Worm (Caenorhabditis elegans) whole organism, L4 larva: ENCODE measurements around the gene F38B6.3.

Source experiments
- D1046.2 ChIP-seq: fragments of 200-800 bp; sonication (Bioruptor generic); IDR thresholded peaks from 2 replicates; pipeline ENCODE4 v1.3.6; 2022; ENCODE audit warnings: missing genetic modification characterization, missing compliant biosample characterization
- F49E8.2 ChIP-seq: sonication (generic microtip); optimal IDR thresholded peaks from 2 replicates; lab custom pipeline; 2016; ENCODE audit warnings: missing compliant biosample characterization, mild to moderate bottlenecking, missing genetic modification characterization, borderline replicate concordance
- T20F7.1 ChIP-seq: fragments of 200-800 bp; sonication (Bioruptor generic); optimal IDR thresholded peaks from 2 replicates; lab custom pipeline; 2018; ENCODE audit warnings: mild to moderate bottlenecking, missing genetic modification characterization, missing compliant biosample characterization
- T26A8.4 ChIP-seq: fragments of 200-800 bp; sonication (Bioruptor generic); IDR thresholded peaks from 2 replicates; pipeline ENCODE4 v1.3.6; 2022; ENCODE audit warnings: missing genetic modification characterization, missing compliant biosample characterization
- Y75B8A.6 ChIP-seq: fragments of 200-800 bp; sonication (Bioruptor generic); IDR thresholded peaks from 2 replicates; pipeline ENCODE4 v1.3.6; 2022; ENCODE audit warnings: missing genetic modification reagents, missing genetic modification characterization, missing compliant biosample characterization
- ama-1 ChIP-seq: fragments of 150-350 bp; optimal IDR thresholded peaks from 2 replicates; lab custom pipeline; 2014; ENCODE audit warnings: inconsistent platforms, mixed read lengths
- arid-1 ChIP-seq: fragments of 200-800 bp; sonication (Bioruptor generic); conservative IDR thresholded peaks from 2 replicates; pipeline ENCODE4 v1.3.6; 2022; ENCODE audit warnings: missing genetic modification reagents, missing genetic modification characterization, missing compliant biosample characterization
- ceh-62 ChIP-seq: sonication (generic microtip); optimal IDR thresholded peaks from 2 replicates; lab custom pipeline; 2017; ENCODE audit warnings: missing biosample characterization, missing genetic modification characterization
- ceh-82 ChIP-seq: sonication (generic microtip); optimal IDR thresholded peaks from 2 replicates; lab custom pipeline; 2017; ENCODE audit warnings: missing biosample characterization, missing genetic modification characterization
- ces-1 ChIP-seq: fragments of 150-350 bp; sonication (generic microtip); optimal IDR thresholded peaks from 4 replicates; lab custom pipeline; 2014; ENCODE audit warnings: missing biosample characterization, missing genetic modification reagents, missing genetic modification characterization
- ctbp-1 ChIP-seq: fragments of 200-800 bp; sonication (Bioruptor generic); IDR thresholded peaks from 2 replicates; pipeline ENCODE4 v1.3.6; 2022; ENCODE audit warnings: missing genetic modification reagents, missing genetic modification characterization, missing compliant biosample characterization
- daf-16 ChIP-seq, 3 experiments: sonication (generic microtip); optimal IDR thresholded peaks; 2 replicates each; lab custom pipeline; 2016 to 2017; ENCODE audit warnings: missing genetic modification characterization in 3 of 3, missing genetic modification reagents in 3 of 3, mild to moderate bottlenecking in 2 of 3, missing compliant biosample characterization in 2 of 3, missing biosample characterization in 1 of 3, moderate library complexity in 1 of 3
- dmd-6 ChIP-seq: fragments of 200-800 bp; sonication (Bioruptor generic); IDR thresholded peaks from 2 replicates; pipeline ENCODE4 v1.3.6; 2022; ENCODE audit warnings: missing genetic modification reagents, missing genetic modification characterization, missing compliant biosample characterization
- dmd-9 ChIP-seq: fragments of 200-800 bp; sonication (Bioruptor generic); IDR thresholded peaks from 2 replicates; pipeline ENCODE4 v1.3.6; 2022; ENCODE audit warnings: missing genetic modification reagents, missing genetic modification characterization, missing compliant biosample characterization
- dpl-1 ChIP-seq: fragments of 150-350 bp; optimal IDR thresholded peaks from 2 replicates; lab custom pipeline; 2014; ENCODE audit warnings: missing biosample characterization, missing genetic modification reagents, missing genetic modification characterization
- duxl-1 ChIP-seq: sonication (generic microtip); optimal IDR thresholded peaks from 2 replicates; lab custom pipeline; 2016; ENCODE audit warnings: mild to moderate bottlenecking, missing genetic modification characterization, moderate library complexity, missing compliant biosample characterization; ENCODE audit not compliant: poor library complexity
- dve-1 ChIP-seq: sonication (generic microtip); optimal IDR thresholded peaks from 2 replicates; lab custom pipeline; 2017; ENCODE audit warnings: antibody characterized with exemption, mild to moderate bottlenecking, missing genetic modification characterization, missing compliant biosample characterization; ENCODE audit not compliant: insufficient read depth
- hlh-11 ChIP-seq: fragments of 200-800 bp; sonication (Bioruptor generic); optimal IDR thresholded peaks from 2 replicates; lab custom pipeline; 2018; ENCODE audit warnings: mild to moderate bottlenecking, missing genetic modification characterization, missing compliant biosample characterization
- hlh-30 ChIP-seq: sonication (generic microtip); optimal IDR thresholded peaks from 2 replicates; lab custom pipeline; 2017; ENCODE audit warnings: antibody characterized with exemption, mild to moderate bottlenecking, missing genetic modification characterization, missing compliant biosample characterization; ENCODE audit not compliant: insufficient read depth
- lin-1 ChIP-seq: fragments of 200-800 bp; sonication (Bioruptor generic); IDR thresholded peaks from 2 replicates; pipeline ENCODE4 v1.3.6; 2022; ENCODE audit warnings: missing genetic modification reagents, missing genetic modification characterization, missing compliant biosample characterization
- madf-5 ChIP-seq, 2 experiments: fragments of 200-800 bp; sonication (Bioruptor generic); IDR thresholded peaks; 2 replicates each; pipeline ENCODE4 v1.3.6; 2022; ENCODE audit warnings: missing compliant biosample characterization in 2 of 2, missing genetic modification characterization in 2 of 2
- mdl-1 ChIP-seq, 2 experiments: fragments of 150-350 bp in 1 of 2; sonication (generic microtip) in 1 of 2; optimal IDR thresholded peaks; 2 replicates each; lab custom pipeline; 2014 to 2017; ENCODE audit warnings: missing biosample characterization in 2 of 2, missing genetic modification characterization in 2 of 2
- mep-1 ChIP-seq: fragments of 150-350 bp; sonication (generic microtip); optimal IDR thresholded peaks from 3 replicates; lab custom pipeline; 2014; ENCODE audit warnings: missing biosample characterization, missing genetic modification characterization
- mxl-2 ChIP-seq: fragments of 200-800 bp; sonication (Bioruptor generic); conservative IDR thresholded peaks from 2 replicates; pipeline ENCODE4 v1.3.6; 2022; ENCODE audit warnings: missing genetic modification reagents, missing genetic modification characterization, missing compliant biosample characterization
- mxl-3 ChIP-seq: fragments of 200-800 bp; sonication (Bioruptor generic); optimal IDR thresholded peaks from 2 replicates; lab custom pipeline; 2018; ENCODE audit warnings: mild to moderate bottlenecking, missing genetic modification characterization, missing compliant biosample characterization
- nhr-111 ChIP-seq: fragments of 200-800 bp; sonication (Bioruptor generic); optimal IDR thresholded peaks from 2 replicates; lab custom pipeline; 2018; ENCODE audit warnings: mild to moderate bottlenecking, missing genetic modification characterization, missing compliant biosample characterization
- nhr-28 ChIP-seq: fragments of 150-350 bp; optimal IDR thresholded peaks from 2 replicates; lab custom pipeline; 2014; ENCODE audit warnings: missing biosample characterization, missing genetic modification characterization
- nhr-48 ChIP-seq: sonication (generic microtip); optimal IDR thresholded peaks from 2 replicates; lab custom pipeline; 2016; ENCODE audit warnings: mild to moderate bottlenecking, missing genetic modification characterization, missing compliant biosample characterization
- nhr-6 ChIP-seq: fragments of 150-350 bp; optimal IDR thresholded peaks from 2 replicates; lab custom pipeline; 2014; ENCODE audit warnings: missing biosample characterization, missing genetic modification characterization
- nhr-77 ChIP-seq: fragments of 150-350 bp; optimal IDR thresholded peaks from 2 replicates; lab custom pipeline; 2014; ENCODE audit warnings: missing biosample characterization, missing genetic modification characterization
- php-3 ChIP-seq: fragments of 200-800 bp; sonication (Bioruptor generic); IDR thresholded peaks from 2 replicates; pipeline ENCODE4 v1.3.6; 2022; ENCODE audit warnings: missing genetic modification reagents, missing genetic modification characterization, missing compliant biosample characterization
- pqm-1 ChIP-seq: sonication (generic microtip); optimal IDR thresholded peaks from 2 replicates; lab custom pipeline; 2017; ENCODE audit warnings: missing biosample characterization, missing genetic modification characterization
- rbr-2 ChIP-seq: sonication (generic microtip); optimal IDR thresholded peaks from 2 replicates; lab custom pipeline; 2016; ENCODE audit warnings: missing genotype, missing genetic modification characterization, missing compliant biosample characterization
- sdz-12 ChIP-seq: fragments of 200-800 bp; sonication (Bioruptor generic); optimal IDR thresholded peaks from 2 replicates; lab custom pipeline; 2018; ENCODE audit warnings: mild to moderate bottlenecking, missing genetic modification characterization, missing compliant biosample characterization
- skn-1 ChIP-seq: fragments of 150-350 bp; optimal IDR thresholded peaks from 2 replicates; lab custom pipeline; 2014; ENCODE audit warnings: missing biosample characterization, missing genetic modification characterization
- spr-3 ChIP-seq: fragments of 200-800 bp; sonication (Bioruptor generic); optimal IDR thresholded peaks from 2 replicates; lab custom pipeline; 2018; ENCODE audit warnings: mild to moderate bottlenecking, missing genetic modification characterization, missing compliant biosample characterization
- tag-97 ChIP-seq: fragments of 200-800 bp; sonication (Bioruptor generic); IDR thresholded peaks from 2 replicates; pipeline ENCODE4 v1.3.6; 2022; ENCODE audit warnings: missing genetic modification characterization, missing compliant biosample characterization
- tra-1 ChIP-seq: fragments of 200-800 bp; sonication (Bioruptor generic); IDR thresholded peaks from 2 replicates; pipeline ENCODE4 v1.3.6; 2022; ENCODE audit warnings: missing genetic modification reagents, missing genetic modification characterization, missing compliant biosample characterization
- unc-39 ChIP-seq: sonication (generic microtip); optimal IDR thresholded peaks from 2 replicates; lab custom pipeline; 2017; ENCODE audit warnings: missing biosample characterization, missing genetic modification characterization
- unc-62 ChIP-seq, 3 experiments: fragments of 150-350 bp in 1 of 3; sonication (generic microtip); optimal IDR thresholded peaks in 2 of 3; peaks in 1 of 3; 1 replicate in 1 of 3; 2 replicates in 2 of 3; lab custom pipeline; 2014 to 2017; ENCODE audit warnings: missing biosample characterization in 3 of 3, missing genetic modification characterization in 3 of 3, missing genetic modification reagents in 3 of 3, missing genotype in 1 of 3
- zag-1 ChIP-seq: fragments of 150-350 bp; optimal IDR thresholded peaks from 2 replicates; lab custom pipeline; 2014; ENCODE audit warnings: missing biosample characterization, missing genetic modification characterization
- zfp-2 ChIP-seq: sonication (generic microtip); optimal IDR thresholded peaks from 2 replicates; lab custom pipeline; 2016; ENCODE audit warnings: mild to moderate bottlenecking, missing genetic modification characterization, missing compliant biosample characterization

The F38B6.3 gene

ce11 chrX:6649573-6649972 is 43.9 kb upstream of the F38B6.3 start:
- no peak for TF ChIP-seq arid-1 (GFP tag; lab: Robert Waterston, UW)
- peak; percentile 4 for TF ChIP-seq nhr-28 (tag; lab: Kevin White, UChicago)
- TF ChIP-seq D1046.2 (GFP tag; lab: Robert Waterston, UW), result no peak
- no peak for TF ChIP-seq Y75B8A.6 (GFP tag; lab: Robert Waterston, UW)
- peak; percentile 20 for TF ChIP-seq hlh-30 (tag; lab: Kevin White, UChicago)
- no peak for TF ChIP-seq dpl-1 (GFP tag; lab: Kevin White, UChicago)
- TF ChIP-seq mxl-3 (GFP tag; lab: Kevin White, UChicago), result peak; percentile 76
- TF ChIP-seq F49E8.2 (tag; lab: Kevin White, UChicago), result no peak
- TF ChIP-seq ctbp-1 (GFP tag; lab: Robert Waterston, UW), result no peak
- no peak for TF ChIP-seq ceh-62 (tag; lab: Kevin White, UChicago)
- TF ChIP-seq mxl-2, result no peak

- TF ChIP-seq mep-1, result peak; percentile 54
- peak; percentile 17 for TF ChIP-seq hlh-30 (tag; lab: Kevin White, UChicago)
- TF ChIP-seq T26A8.4 (GFP tag; lab: Robert Waterston, UW), result no peak
- TF ChIP-seq rbr-2 (tag; lab: Kevin White, UChicago), result no peak
- TF ChIP-seq zfp-2, result no peak
- TF ChIP-seq ces-1, result no peak
- peak; percentile 75 for TF ChIP-seq hlh-11 (tag; lab: Kevin White, UChicago)
- TF ChIP-seq sdz-12 (GFP tag; lab: Kevin White, UChicago), result no peak
- peak; percentile 78 for TF ChIP-seq nhr-28 (tag; lab: Kevin White, UChicago)
- TF ChIP-seq unc-62 (GFP tag; optimal IDR thresholded peaks at IDR 0.05 in 1 of 2; lab: Kevin White, UChicago), result peak in 1 of 2 experiments; percentile 80
- TF ChIP-seq unc-62 (tag; optimal IDR thresholded peaks at IDR 0.05; lab: Kevin White, UChicago), result no peak
- TF ChIP-seq tra-1 (GFP tag; lab: Robert Waterston, UW), result no peak
- TF ChIP-seq tag-97, result no peak
- TF ChIP-seq dve-1 (tag; lab: Kevin White, UChicago), result peak; percentile 34
- TF ChIP-seq F49E8.2 (tag; lab: Kevin White, UChicago), result no peak
- peak; percentile 14 for TF ChIP-seq mxl-3 (GFP tag; lab: Kevin White, UChicago)
- no peak for TF ChIP-seq T20F7.1
- TF ChIP-seq dmd-9, result no peak
- no peak for TF ChIP-seq lin-1 (GFP tag; lab: Robert Waterston, UW)
- TF ChIP-seq zag-1, result no peak
- TF ChIP-seq pqm-1, result peak; percentile 56
- TF ChIP-seq nhr-77 (tag; lab: Kevin White, UChicago), result peak; percentile 57
- no peak for TF ChIP-seq ceh-82
- TF ChIP-seq mdl-1 (tag; optimal IDR thresholded peaks at IDR 0.05; lab: Kevin White, UChicago), result peak in 1 of 2 experiments; percentile 38
- TF ChIP-seq skn-1, result no peak
- TF ChIP-seq nhr-6, result no peak
- TF ChIP-seq nhr-48 (tag; lab: Kevin White, UChicago), result peak; percentile 44
- peak; percentile 71 for TF ChIP-seq dmd-6 (GFP tag; lab: Robert Waterston, UW)
- TF ChIP-seq duxl-1 (tag; lab: Kevin White, UChicago), result no peak
Observed at ce11 chrX:6653173-6653572, 40.3 kb upstream of the F38B6.3 start.

ce11 chrX:6654139-6654538 is 39.3 kb upstream of the F38B6.3 start:
- TF ChIP-seq dve-1 (tag; lab: Kevin White, UChicago), result peak; percentile 66
- TF ChIP-seq spr-3, result no peak
- no peak for TF ChIP-seq unc-39 (tag; lab: Kevin White, UChicago)
- TF ChIP-seq unc-62 (GFP tag; optimal IDR thresholded peaks at IDR 0.05 in 1 of 2; lab: Kevin White, UChicago), result peak in 1 of 2 experiments; percentile 34
- no peak for TF ChIP-seq unc-62 (tag; optimal IDR thresholded peaks at IDR 0.05; lab: Kevin White, UChicago)
- peak; percentile 62; the same call in 1 of the 2 replicates for TF ChIP-seq php-3 (GFP tag; lab: Robert Waterston, UW)
- TF ChIP-seq nhr-28 (tag; lab: Kevin White, UChicago), result peak; percentile 20
- TF ChIP-seq nhr-111 (GFP tag; lab: Kevin White, UChicago), result no peak
- peak; percentile 32 for TF ChIP-seq hlh-11 (tag; lab: Kevin White, UChicago)
- 0 out of 2 replicates have a peak, but pooled peaks have one; percentile 38 for TF ChIP-seq tra-1 (GFP tag; lab: Robert Waterston, UW)
- TF ChIP-seq pqm-1, result peak; percentile 53
- TF ChIP-seq dmd-6 (GFP tag; lab: Robert Waterston, UW), result peak; percentile 79
- no peak for TF ChIP-seq daf-16 (GFP tag; optimal IDR thresholded peaks at IDR 0.05; lab: Kevin White, UChicago)
- TF ChIP-seq daf-16 (tag; optimal IDR thresholded peaks at IDR 0.05; lab: Kevin White, UChicago), result no peak
- no peak for TF ChIP-seq madf-5 (GFP tag; IDR thresholded peaks at IDR 0.05; lab: Robert Waterston, UW)
- TF ChIP-seq ama-1 (lab: Kevin White, UChicago), result no peak
